Fruit fly (Drosophila melanogaster) whole organism, embryonic: Measurements from ENCODE around the gene Ugt36F1.

Experiments used
- Abd-B ChIP-seq: fragments of 200-800 bp; sonication (Bioruptor generic); optimal IDR thresholded peaks from 2 replicates; lab custom pipeline; 2018; ENCODE audit warnings: missing biosample characterization, mild to moderate bottlenecking, missing genetic modification characterization, moderate library complexity
- Antp ChIP-seq: fragments of 200-800 bp; sonication (Bioruptor generic); optimal IDR thresholded peaks from 3 replicates; lab custom pipeline; 2016; ENCODE audit warnings: missing biosample characterization, missing genetic modification characterization
- Bgb ChIP-seq: fragments of 200-800 bp; sonication (Bioruptor generic); IDR thresholded peaks from 2 replicates; pipeline ENCODE4 v1.3.6; 2022; ENCODE audit warnings: missing biosample characterization, missing genetic modification characterization; ENCODE audit not compliant: partially characterized antibody
- CG11560 ChIP-seq: fragments of 200-800 bp; sonication (Bioruptor generic); IDR thresholded peaks from 3 replicates; pipeline ENCODE4 v1.3.6; 2022; ENCODE audit warnings: missing biosample characterization, missing genetic modification characterization
- CG12769 ChIP-seq: fragments of 200-800 bp; sonication (Bioruptor generic); optimal IDR thresholded peaks from 2 replicates; lab custom pipeline; 2019; ENCODE audit warnings: missing biosample characterization, mild to moderate bottlenecking, missing genetic modification characterization, moderate library complexity
- CG13424 ChIP-seq: fragments of 200-800 bp; sonication (Bioruptor generic); optimal IDR thresholded peaks from 2 replicates; lab custom pipeline; 2019; ENCODE audit warnings: missing biosample characterization, mild to moderate bottlenecking, missing genetic modification characterization, moderate library complexity
- CG16813 ChIP-seq: fragments of 200-800 bp; sonication (Bioruptor generic); IDR thresholded peaks from 3 replicates; pipeline ENCODE4 v1.3.6; 2022; ENCODE audit warnings: missing biosample characterization, missing genetic modification characterization; ENCODE audit not compliant: partially characterized antibody
- CG17829 ChIP-seq: fragments of 200-800 bp; optimal IDR thresholded peaks from 2 replicates; lab custom pipeline; 2019; ENCODE audit warnings: missing biosample characterization, mild to moderate bottlenecking, missing genetic modification characterization, moderate library complexity
- CG2199 ChIP-seq: fragments of 200-800 bp; sonication (Bioruptor generic); IDR thresholded peaks from 3 replicates; pipeline ENCODE4 v1.3.6; 2022; ENCODE audit warnings: missing biosample characterization, missing genetic modification characterization
- CG2712 ChIP-seq: fragments of 200-800 bp; optimal IDR thresholded peaks from 3 replicates; lab custom pipeline; 2019; ENCODE audit warnings: missing biosample characterization, mild to moderate bottlenecking, missing genetic modification characterization, moderate library complexity
- CG3163 ChIP-seq: fragments of 200-800 bp; sonication (Bioruptor generic); optimal IDR thresholded peaks from 3 replicates; lab custom pipeline; 2016; ENCODE audit warnings: missing biosample characterization, missing genetic modification characterization
- CG4617 ChIP-seq: fragments of 200-800 bp; sonication (Bioruptor generic); optimal IDR thresholded peaks from 3 replicates; lab custom pipeline; 2016; ENCODE audit warnings: missing biosample characterization, missing genetic modification characterization, borderline replicate concordance
- Dfd ChIP-seq, 2 experiments: fragments of >200 bp; optimal IDR thresholded peaks; 2 replicates each; lab custom pipeline; 2017; ENCODE audit warnings: missing biosample characterization in 2 of 2, missing genetic modification characterization in 2 of 2
- Drgx ChIP-seq: fragments of 200-800 bp; sonication (Bioruptor generic); IDR thresholded peaks from 2 replicates; pipeline ENCODE4 v1.3.6; 2022; ENCODE audit warnings: missing biosample characterization, missing genetic modification characterization
- E2f2 ChIP-seq: fragments of 200-800 bp; sonication (Bioruptor generic); IDR thresholded peaks from 2 replicates; pipeline ENCODE4 v1.3.6; 2022; ENCODE audit warnings: missing biosample characterization, missing genetic modification characterization
- ERR ChIP-seq: fragments of 200-800 bp; sonication (Bioruptor generic); optimal IDR thresholded peaks from 2 replicates; lab custom pipeline; 2016; ENCODE audit warnings: missing biosample characterization, missing genetic modification characterization
- Ets97D ChIP-seq: fragments of 200-800 bp; sonication (Bioruptor generic); optimal IDR thresholded peaks from 3 replicates; lab custom pipeline; 2016; ENCODE audit warnings: missing biosample characterization, missing genetic modification characterization
- Gug ChIP-seq: fragments of 200-800 bp; sonication (Bioruptor generic); IDR thresholded peaks from 4 replicates; pipeline ENCODE4 v1.3.6; 2022; ENCODE audit warnings: missing biosample characterization, missing genetic modification characterization
- HmgD ChIP-seq: fragments of 200-800 bp; sonication (Bioruptor generic); optimal IDR thresholded peaks from 3 replicates; lab custom pipeline; 2016; ENCODE audit warnings: missing biosample characterization, missing genetic modification characterization
- Med ChIP-seq: fragments of 200-800 bp; sonication (Bioruptor generic); peaks from one replicate; lab custom pipeline; 2016; ENCODE audit warnings: missing biosample characterization, missing genetic modification characterization, mild to moderate bottlenecking, inconsistent platforms, moderate library complexity
- Nf-YC ChIP-seq: fragments of 200-800 bp; optimal IDR thresholded peaks from 3 replicates; lab custom pipeline; 2019; ENCODE audit warnings: missing biosample characterization, mild to moderate bottlenecking, missing genetic modification characterization, moderate library complexity
- Rfx ChIP-seq: fragments of 200-800 bp; sonication (Bioruptor generic); IDR thresholded peaks from 2 replicates; pipeline ENCODE4 v1.3.6; 2022; ENCODE audit warnings: missing biosample characterization, missing genetic modification characterization
- Scr ChIP-seq: fragments of 200-800 bp; sonication (Bioruptor generic); IDR thresholded peaks from 2 replicates; pipeline ENCODE4 v1.3.6; 2022; ENCODE audit warnings: missing biosample characterization, missing genetic modification characterization; ENCODE audit not compliant: partially characterized antibody
- Sin3A ChIP-seq: fragments of >200 bp; optimal IDR thresholded peaks from 2 replicates; lab custom pipeline; 2018
- Six4 ChIP-seq: fragments of 200-800 bp; sonication (Bioruptor generic); optimal IDR thresholded peaks from 2 replicates; lab custom pipeline; 2016; ENCODE audit warnings: missing biosample characterization, missing genetic modification characterization
- Sry-δ ChIP-seq: fragments of 200-800 bp; sonication (Bioruptor generic); optimal IDR thresholded peaks from 2 replicates; lab custom pipeline; 2016; ENCODE audit warnings: missing biosample characterization, missing genetic modification characterization
- Xrp1 ChIP-seq: fragments of 200-800 bp; sonication (Bioruptor generic); IDR thresholded peaks from 2 replicates; pipeline ENCODE4 v1.3.6; 2022; ENCODE audit warnings: missing biosample characterization, missing genetic modification characterization
- YL-1 ChIP-seq: fragments of 200-800 bp; sonication (Bioruptor generic); optimal IDR thresholded peaks from 3 replicates; lab custom pipeline; 2017; ENCODE audit warnings: missing biosample characterization, mild to moderate bottlenecking, missing genetic modification characterization
- ap ChIP-seq: fragments of 200-800 bp; sonication (Bioruptor generic); IDR thresholded peaks from 2 replicates; pipeline ENCODE4 v1.3.6; 2022; ENCODE audit warnings: missing biosample characterization, missing genetic modification characterization
- emc ChIP-seq: fragments of 200-800 bp; sonication (Bioruptor generic); optimal IDR thresholded peaks from 2 replicates; lab custom pipeline; 2016; ENCODE audit warnings: missing biosample characterization, missing genetic modification characterization
- eyg ChIP-seq: fragments of 200-800 bp; sonication (Bioruptor generic); optimal IDR thresholded peaks from 3 replicates; lab custom pipeline; 2016; ENCODE audit warnings: missing biosample characterization, missing genetic modification characterization
- ftz-f1 ChIP-seq: fragments of 200-800 bp; sonication (Bioruptor generic); optimal IDR thresholded peaks from 2 replicates; lab custom pipeline; 2016; ENCODE audit warnings: missing biosample characterization, missing genetic modification characterization
- gem ChIP-seq: fragments of 200-800 bp; sonication (Bioruptor generic); optimal IDR thresholded peaks from 2 replicates; lab custom pipeline; 2019; ENCODE audit warnings: missing biosample characterization, mild to moderate bottlenecking, missing genetic modification characterization, moderate library complexity
- gfzf ChIP-seq: fragments of 200-800 bp; sonication (Bioruptor generic); optimal IDR thresholded peaks from 2 replicates; lab custom pipeline; 2016; ENCODE audit warnings: missing biosample characterization, mild to moderate bottlenecking, missing genetic modification characterization, moderate library complexity
- grau ChIP-seq: fragments of 200-800 bp; optimal IDR thresholded peaks from 3 replicates; lab custom pipeline; 2019; ENCODE audit warnings: missing biosample characterization, mild to moderate bottlenecking, missing genetic modification characterization, moderate library complexity
- gro ChIP-seq: fragments of 200-800 bp; sonication (Bioruptor generic); optimal IDR thresholded peaks from 2 replicates; lab custom pipeline; 2016; ENCODE audit warnings: missing biosample characterization, missing genetic modification characterization
- her ChIP-seq: fragments of 200-800 bp; sonication (Bioruptor generic); optimal IDR thresholded peaks from 2 replicates; lab custom pipeline; 2016; ENCODE audit warnings: missing biosample characterization, missing genetic modification characterization
- jigr1 ChIP-seq: fragments of 200-800 bp; sonication (Bioruptor generic); IDR thresholded peaks from 3 replicates; pipeline ENCODE4 v1.3.6; 2022; ENCODE audit warnings: missing biosample characterization, missing genetic modification characterization
- jumu ChIP-seq: fragments of 200-800 bp; sonication (Bioruptor generic); optimal IDR thresholded peaks from 3 replicates; lab custom pipeline; 2016; ENCODE audit warnings: missing biosample characterization, missing genetic modification characterization
- knrl ChIP-seq: fragments of 200-800 bp; sonication (Bioruptor generic); IDR thresholded peaks from 3 replicates; pipeline ENCODE4 v1.3.6; 2022; ENCODE audit warnings: missing biosample characterization, missing genetic modification characterization; ENCODE audit not compliant: partially characterized antibody
- mam ChIP-seq: fragments of 200-800 bp; sonication (Bioruptor generic); optimal IDR thresholded peaks from 3 replicates; lab custom pipeline; 2016; ENCODE audit warnings: missing biosample characterization, missing genetic modification characterization
- p53 ChIP-seq: fragments of 200-800 bp; sonication (Bioruptor generic); optimal IDR thresholded peaks from 2 replicates; lab custom pipeline; 2016; ENCODE audit warnings: missing biosample characterization, missing genetic modification characterization
- phol ChIP-seq: fragments of 200-800 bp; sonication (Bioruptor generic); optimal IDR thresholded peaks from 3 replicates; lab custom pipeline; 2018; ENCODE audit warnings: missing biosample characterization, mild to moderate bottlenecking, missing genetic modification characterization, moderate library complexity
- sd ChIP-seq: fragments of 200-800 bp; sonication (Bioruptor generic); optimal IDR thresholded peaks from 3 replicates; lab custom pipeline; 2018; ENCODE audit warnings: missing biosample characterization, mild to moderate bottlenecking, missing genetic modification characterization, moderate library complexity
- shn ChIP-seq: fragments of 200-800 bp; sonication (Bioruptor generic); optimal IDR thresholded peaks from 3 replicates; lab custom pipeline; 2016; ENCODE audit warnings: missing biosample characterization, missing genetic modification characterization
- slbo ChIP-seq: fragments of 200-800 bp; sonication (Bioruptor generic); IDR thresholded peaks from 2 replicates; pipeline ENCODE4 v1.3.6; 2022; ENCODE audit warnings: missing biosample characterization, missing genetic modification characterization
- stwl ChIP-seq: fragments of 200-800 bp; sonication (Bioruptor generic); optimal IDR thresholded peaks from 3 replicates; lab custom pipeline; 2018; ENCODE audit warnings: missing biosample characterization, mild to moderate bottlenecking, missing genetic modification characterization, moderate library complexity
- trh ChIP-seq: fragments of 200-800 bp; sonication (Bioruptor generic); optimal IDR thresholded peaks from 2 replicates; lab custom pipeline; 2016; ENCODE audit warnings: missing biosample characterization, missing genetic modification characterization
- twi ChIP-seq: fragments of 200-800 bp; optimal IDR thresholded peaks from 2 replicates; lab custom pipeline; 2019; ENCODE audit warnings: missing biosample characterization, mild to moderate bottlenecking, missing genetic modification characterization, moderate library complexity

Gene Ugt36F1

dm6 chr2L:18858661-18859532 lies 39.8 kb downstream of the Ugt36F1 start, which contains the start of the genes CG10602 and mRpL13 (continued):
- peak; percentile 2 for TF ChIP-seq ftz-f1 (GFP tag; lab: Kevin White, UChicago)
- TF ChIP-seq Scr (GFP tag; lab: Robert Waterston, UW) = 0 out of 2 replicates have a peak, but pooled peaks have one; percentile 24
- TF ChIP-seq CG11560 (tag; lab: Robert Waterston, UW) = peak; percentile 49; the same call in 2 of the 3 replicates
- TF ChIP-seq Six4 (GFP tag; lab: Kevin White, UChicago) = peak; percentile 1
- peak; percentile 47 for TF ChIP-seq slbo (GFP tag; lab: Robert Waterston, UW)
- TF ChIP-seq CG4617 (GFP tag; lab: Kevin White, UChicago) = peak; percentile 81
- TF ChIP-seq CG17829 (tag; lab: Kevin White, UChicago) = peak; percentile 72
- peak; percentile 9; the same call in 1 of the 4 replicates for TF ChIP-seq Gug
- TF ChIP-seq ERR = peak; percentile 17
- TF ChIP-seq Dfd (GFP tag; optimal IDR thresholded peaks at IDR 0.05; lab: Kevin White, UChicago) = peak in 1 of 2 experiments; percentile 94
- no peak for TF ChIP-seq ap (GFP tag; lab: Robert Waterston, UW)
- TF ChIP-seq emc (GFP tag; lab: Kevin White, UChicago) = no peak
- TF ChIP-seq CG2712 (tag; lab: Kevin White, UChicago) = peak; percentile 63
- peak; percentile 77; the same call in 1 of the 3 replicates for TF ChIP-seq knrl (GFP tag; lab: Robert Waterston, UW)
- peak; percentile 87 for TF ChIP-seq Ets97D (GFP tag; lab: Kevin White, UChicago)
- peak; percentile 28 for TF ChIP-seq YL-1
- TF ChIP-seq Drgx (GFP tag; lab: Robert Waterston, UW) = no peak
- TF ChIP-seq her (GFP tag; lab: Kevin White, UChicago) = peak; percentile 27
- peak; percentile 39; the same call in 1 of the 2 replicates for TF ChIP-seq Bgb (GFP tag; lab: Robert Waterston, UW)
- peak; percentile 61 for TF ChIP-seq gro (GFP tag; lab: Kevin White, UChicago)
- TF ChIP-seq jigr1 (GFP tag; lab: Robert Waterston, UW) = peak; percentile 59; the same call in 2 of the 3 replicates
- TF ChIP-seq stwl (tag; lab: Kevin White, UChicago) = peak; percentile 86
- TF ChIP-seq CG12769 = peak; percentile 37
- peak; percentile 63 for TF ChIP-seq phol (tag; lab: Kevin White, UChicago)
- peak; percentile 4 for TF ChIP-seq Sin3A
- no peak for TF ChIP-seq mam
- TF ChIP-seq CG13424 (tag; lab: Kevin White, UChicago) = peak; percentile 18
- peak; percentile 99 for TF ChIP-seq gfzf (GFP tag; lab: Kevin White, UChicago)
- peak; percentile 43 for TF ChIP-seq p53 (GFP tag; lab: Kevin White, UChicago)
- TF ChIP-seq sd (tag; lab: Kevin White, UChicago) = peak; percentile 66
- peak; percentile 19 for TF ChIP-seq gem (tag; lab: Kevin White, UChicago)
- no peak for TF ChIP-seq twi
- TF ChIP-seq Antp (GFP tag; lab: Kevin White, UChicago) = no peak
- TF ChIP-seq HmgD = peak; percentile 91
- TF ChIP-seq trh = no peak
- TF ChIP-seq CG3163 (GFP tag; lab: Kevin White, UChicago) = peak; percentile 49
- TF ChIP-seq shn (GFP tag; lab: Kevin White, UChicago) = peak; percentile 0
- peak; percentile 87 for TF ChIP-seq CG2199 (GFP tag; lab: Robert Waterston, UW)
- peak; percentile 55; the same call in 1 of the 2 replicates for TF ChIP-seq E2f2 (GFP tag; lab: Robert Waterston, UW)
- peak; percentile 15 for TF ChIP-seq grau (tag; lab: Kevin White, UChicago)
- TF ChIP-seq jumu (GFP tag; lab: Kevin White, UChicago) = peak; percentile 8
- TF ChIP-seq Sry-δ (GFP tag; lab: Kevin White, UChicago) = peak; percentile 54
- TF ChIP-seq Med = peak; percentile 85
- peak; percentile 45 for TF ChIP-seq Nf-YC
- peak; percentile 36; the same call in 2 of the 3 replicates for TF ChIP-seq CG16813 (GFP tag; lab: Robert Waterston, UW)
- no peak for TF ChIP-seq eyg (GFP tag; lab: Kevin White, UChicago)
- TF ChIP-seq Abd-B = peak; percentile 82
- 0 out of 2 replicates have a peak, but pooled peaks have one; percentile 4 for TF ChIP-seq Xrp1
- TF ChIP-seq Rfx (GFP tag; lab: Robert Waterston, UW) = peak; percentile 37; the same call in 1 of the 2 replicates
